Worm (Caenorhabditis elegans): ENCODE results near the gene prmt-6.

- TF ChIP-seq ama-1 (optimal IDR thresholded peaks at IDR 0.05) (no peak), hmbx-1 (tag; optimal IDR thresholded peaks at IDR 0.05) (no peak), F13C5.2 (tag; optimal IDR thresholded peaks at IDR 0.05) (no peak), aly-1 (tag; optimal IDR thresholded peaks at IDR 0.05) (no peak), ets-7 (tag; optimal IDR thresholded peaks at IDR 0.05) (no peak), hmg-4 (GFP tag; optimal IDR thresholded peaks at IDR 0.05) (no peak), ceh-36 (tag; optimal IDR thresholded peaks at IDR 0.05) (no peak), tra-4 (tag; optimal IDR thresholded peaks at IDR 0.05) (no peak), hnd-1 (tag; optimal IDR thresholded peaks at IDR 0.05) (no peak), tbx-37 (GFP tag; conservative IDR thresholded peaks at IDR 0.05) (no peak), B0310.2 (tag; optimal IDR thresholded peaks at IDR 0.05) (no peak), flt-1 (GFP tag; IDR thresholded peaks at IDR 0.05) (no peak), scrt-1 (GFP tag; IDR thresholded peaks at IDR 0.05) (no peak)
Measured at ce11 chrIV:2162256-2162655, 31.5 kb downstream of the prmt-6 start.
